Worm (Caenorhabditis elegans) whole organism, L1 larva: ENCODE data around the gene nlp-33.
A peak's percentile ranks its signal among the peaks of the same experiment; 100 is the strongest.

Experiments used
- C04F5.9 ChIP-seq: sonication (generic microtip); optimal IDR thresholded peaks from 2 replicates; lab custom pipeline; 2016; ENCODE audit warnings: missing genetic modification characterization, missing compliant biosample characterization
- C16A3.4 ChIP-seq: fragments of 150-350 bp; optimal IDR thresholded peaks from 2 replicates; lab custom pipeline; 2014; ENCODE audit warnings: missing biosample characterization, missing genetic modification characterization
- F16B12.6 ChIP-seq: fragments of 150-350 bp; optimal IDR thresholded peaks from 2 replicates; lab custom pipeline; 2014; ENCODE audit warnings: missing biosample characterization, missing genetic modification characterization
- aha-1 ChIP-seq: fragments of 150-350 bp; optimal IDR thresholded peaks from 2 replicates; lab custom pipeline; 2014; ENCODE audit warnings: missing biosample characterization, missing genetic modification characterization
- aly-2 ChIP-seq: fragments of 150-350 bp; optimal IDR thresholded peaks from 2 replicates; lab custom pipeline; 2014; ENCODE audit warnings: missing biosample characterization, missing genetic modification characterization
- ama-1 ChIP-seq: fragments of 150-350 bp; optimal IDR thresholded peaks from 2 replicates; lab custom pipeline; 2014
- ceh-63 ChIP-seq: fragments of 200-800 bp; sonication (Bioruptor generic); optimal IDR thresholded peaks from 2 replicates; lab custom pipeline; 2018; ENCODE audit warnings: mild to moderate bottlenecking, missing genetic modification characterization, missing compliant biosample characterization
- ceh-90 ChIP-seq: sonication (generic microtip); optimal IDR thresholded peaks from 2 replicates; lab custom pipeline; 2016; ENCODE audit warnings: missing genetic modification characterization, missing compliant biosample characterization
- ces-1 ChIP-seq: fragments of 150-350 bp; optimal IDR thresholded peaks from 2 replicates; lab custom pipeline; 2014; ENCODE audit warnings: missing biosample characterization, missing genetic modification reagents, missing genetic modification characterization
- dsc-1 ChIP-seq: sonication (generic microtip); optimal IDR thresholded peaks from 2 replicates; lab custom pipeline; 2016; ENCODE audit warnings: mild to moderate bottlenecking, missing genetic modification characterization, missing compliant biosample characterization
- efl-1 ChIP-seq, 4 experiments: fragments of 150-350 bp; optimal IDR thresholded peaks in 3 of 4; peaks in 1 of 4; 1 replicate in 1 of 4; 2 replicates in 3 of 4; lab custom pipeline; 2014; ENCODE audit warnings: missing biosample characterization in 2 of 4, missing genetic modification characterization in 2 of 4, missing genetic modification reagents in 2 of 4
- efl-3 ChIP-seq: fragments of 200-800 bp; sonication (Bioruptor generic); optimal IDR thresholded peaks from 2 replicates; lab custom pipeline; 2018; ENCODE audit warnings: mild to moderate bottlenecking, missing genetic modification characterization, missing compliant biosample characterization
- ets-5 ChIP-seq: fragments of 200-800 bp; sonication (Bioruptor generic); IDR thresholded peaks from 2 replicates; pipeline ENCODE4 v1.3.6; 2022; ENCODE audit warnings: missing genetic modification characterization, missing compliant biosample characterization
- fkh-10 ChIP-seq: sonication (generic microtip); optimal IDR thresholded peaks from 2 replicates; lab custom pipeline; 2017; ENCODE audit warnings: missing biosample characterization, missing genetic modification reagents, missing genetic modification characterization
- fkh-8 ChIP-seq: sonication (generic microtip); optimal IDR thresholded peaks from 2 replicates; lab custom pipeline; 2016; ENCODE audit warnings: mild to moderate bottlenecking, missing genetic modification characterization, missing compliant biosample characterization
- fos-1 ChIP-seq: fragments of 150-350 bp; optimal IDR thresholded peaks from 2 replicates; lab custom pipeline; 2014; ENCODE audit warnings: missing biosample characterization, missing genetic modification characterization
- grh-1 ChIP-seq: fragments of 200-800 bp; sonication (Bioruptor generic); IDR thresholded peaks from 2 replicates; pipeline ENCODE4 v1.3.6; 2022; ENCODE audit warnings: missing genetic modification reagents, missing genetic modification characterization, missing compliant biosample characterization
- isw-1 ChIP-seq: fragments of 200-800 bp; sonication (Bioruptor generic); IDR thresholded peaks from 2 replicates; pipeline ENCODE4 v1.3.6; 2022; ENCODE audit warnings: missing genetic modification characterization, missing compliant biosample characterization
- lin-14 ChIP-seq: fragments of 200-800 bp; sonication (Bioruptor generic); optimal IDR thresholded peaks from 2 replicates; lab custom pipeline; 2018; ENCODE audit warnings: mild to moderate bottlenecking, missing genetic modification characterization, moderate library complexity, missing compliant biosample characterization
- lin-15B ChIP-seq: fragments of 150-350 bp; sonication (generic microtip); optimal IDR thresholded peaks from 3 replicates; lab custom pipeline; 2014; ENCODE audit warnings: missing biosample characterization, missing genetic modification characterization
- lin-35 ChIP-seq, 2 experiments: fragments of 150-350 bp; optimal IDR thresholded peaks; 2 replicates each; lab custom pipeline; 2014; ENCODE audit warnings: missing biosample characterization in 2 of 2, missing genetic modification characterization in 2 of 2, missing genetic modification reagents in 2 of 2
- lin-39 ChIP-seq: fragments of 150-350 bp; optimal IDR thresholded peaks from 2 replicates; lab custom pipeline; 2014; ENCODE audit warnings: missing biosample characterization, missing genetic modification reagents, missing genetic modification characterization
- lir-3 ChIP-seq: sonication (generic microtip); optimal IDR thresholded peaks from 2 replicates; lab custom pipeline; 2016; ENCODE audit warnings: mild to moderate bottlenecking, missing genetic modification characterization, moderate library complexity, missing compliant biosample characterization; ENCODE audit not compliant: poor library complexity
- lsy-2 ChIP-seq, 2 experiments: fragments of 150-350 bp; optimal IDR thresholded peaks; 2 replicates each; lab custom pipeline; 2014; ENCODE audit warnings: missing biosample characterization in 2 of 2, missing genetic modification characterization in 2 of 2
- mab-9 ChIP-seq: fragments of 200-800 bp; sonication (Bioruptor generic); IDR thresholded peaks from 2 replicates; pipeline ENCODE4 v1.3.6; 2022; ENCODE audit warnings: missing genetic modification reagents, missing genetic modification characterization, missing compliant biosample characterization
- mef-2 ChIP-seq: fragments of 150-350 bp; optimal IDR thresholded peaks from 2 replicates; lab custom pipeline; 2014; ENCODE audit warnings: missing biosample characterization, missing genetic modification characterization
- nhr-12 ChIP-seq: sonication (generic microtip); optimal IDR thresholded peaks from 2 replicates; lab custom pipeline; 2017; ENCODE audit warnings: missing biosample characterization, missing genetic modification characterization
- nhr-20 ChIP-seq: sonication (generic microtip); optimal IDR thresholded peaks from 2 replicates; lab custom pipeline; 2016; ENCODE audit warnings: mild to moderate bottlenecking, missing genetic modification characterization, missing compliant biosample characterization
- nhr-71 ChIP-seq: sonication (generic microtip); optimal IDR thresholded peaks from 2 replicates; lab custom pipeline; 2016; ENCODE audit warnings: mild to moderate bottlenecking, missing genetic modification characterization, moderate library complexity, missing compliant biosample characterization
- nhr-77 ChIP-seq: fragments of 150-350 bp; optimal IDR thresholded peaks from 2 replicates; lab custom pipeline; 2014; ENCODE audit warnings: missing biosample characterization, missing genetic modification characterization
- pax-3 ChIP-seq: fragments of 200-800 bp; sonication (Bioruptor generic); optimal IDR thresholded peaks from 2 replicates; lab custom pipeline; 2018; ENCODE audit warnings: mild to moderate bottlenecking, missing genetic modification characterization, moderate library complexity, missing compliant biosample characterization
- pqm-1 ChIP-seq: sonication (generic microtip); optimal IDR thresholded peaks from 3 replicates; lab custom pipeline; 2017; ENCODE audit warnings: missing biosample characterization, missing genetic modification characterization
- rnt-1 ChIP-seq: sonication (generic microtip); optimal IDR thresholded peaks from 2 replicates; lab custom pipeline; 2016; ENCODE audit warnings: mild to moderate bottlenecking, missing genetic modification characterization, moderate library complexity, missing compliant biosample characterization
- skn-1 ChIP-seq: fragments of 150-350 bp; optimal IDR thresholded peaks from 2 replicates; lab custom pipeline; 2014; ENCODE audit warnings: missing biosample characterization, missing genetic modification characterization
- snpc-4 ChIP-seq: fragments of 150-350 bp; optimal IDR thresholded peaks from 2 replicates; lab custom pipeline; 2014; ENCODE audit warnings: missing biosample characterization, missing genetic modification characterization
- sox-4 ChIP-seq: sonication (generic microtip); optimal IDR thresholded peaks from 2 replicates; lab custom pipeline; 2016; ENCODE audit warnings: missing genetic modification characterization, missing compliant biosample characterization
- sptf-1 ChIP-seq: fragments of 150-350 bp; optimal IDR thresholded peaks from 2 replicates; lab custom pipeline; 2014; ENCODE audit warnings: missing biosample characterization, missing genetic modification characterization
- sup-37 ChIP-seq: fragments of 200-800 bp; sonication (Bioruptor generic); optimal IDR thresholded peaks from 2 replicates; lab custom pipeline; 2018; ENCODE audit warnings: mild to moderate bottlenecking, missing genetic modification characterization, missing compliant biosample characterization
- swsn-7 ChIP-seq: sonication (generic microtip); optimal IDR thresholded peaks from 2 replicates; lab custom pipeline; 2016; ENCODE audit warnings: missing genetic modification characterization, missing compliant biosample characterization
- tlp-1 ChIP-seq: fragments of 150-350 bp; optimal IDR thresholded peaks from 2 replicates; lab custom pipeline; 2014; ENCODE audit warnings: missing biosample characterization, missing genetic modification characterization
- unc-86 ChIP-seq: sonication (generic microtip); optimal IDR thresholded peaks from 2 replicates; lab custom pipeline; 2016; ENCODE audit warnings: missing genetic modification characterization, missing compliant biosample characterization
- xbp-1 ChIP-seq: sonication (generic microtip); optimal IDR thresholded peaks from 2 replicates; lab custom pipeline; 2016; ENCODE audit warnings: missing genetic modification characterization, missing compliant biosample characterization

The nlp-33 gene

DNA sequence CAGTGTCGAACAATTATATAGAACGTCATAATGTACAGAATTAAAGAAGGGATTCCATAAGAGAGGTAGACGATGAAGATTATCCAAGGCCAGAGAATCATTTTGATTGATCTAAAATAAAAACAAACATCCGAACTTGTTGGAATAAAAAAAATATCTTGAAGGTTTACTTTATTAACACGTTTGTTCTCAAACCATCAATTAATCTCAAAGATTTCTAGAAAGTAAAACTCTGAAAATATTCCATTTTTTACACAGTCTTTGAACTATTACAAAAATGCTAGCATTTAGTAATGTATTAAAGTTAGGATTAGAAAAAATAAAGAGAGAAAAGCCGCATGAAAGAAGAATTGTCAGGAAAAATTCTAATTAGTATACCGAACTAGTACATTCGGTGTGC lies 17.3 kb downstream of the nlp-33 start, which contains the start of gene srg-40:
TSS of gene srg-40 (minus strand) at position 101 of the 400 bp plus-strand sequence.
- TF ChIP-seq pqm-1 (tag; lab: Kevin White, UChicago) (no peak), lsy-2 (tag; optimal IDR thresholded peaks at IDR 0.05; lab: Kevin White, UChicago) (no peak), xbp-1 (tag; lab: Kevin White, UChicago) (no peak), sup-37 (GFP tag; lab: Kevin White, UChicago) (no peak), nhr-71 (tag; lab: Kevin White, UChicago) (no peak), mef-2 (no peak), snpc-4 (tag; lab: Kevin White, UChicago) (no peak), swsn-7 (tag; lab: Kevin White, UChicago) (no peak), fkh-8 (tag; lab: Kevin White, UChicago) (no peak), ces-1 (GFP tag; lab: Kevin White, UChicago) (no peak)

DNA sequence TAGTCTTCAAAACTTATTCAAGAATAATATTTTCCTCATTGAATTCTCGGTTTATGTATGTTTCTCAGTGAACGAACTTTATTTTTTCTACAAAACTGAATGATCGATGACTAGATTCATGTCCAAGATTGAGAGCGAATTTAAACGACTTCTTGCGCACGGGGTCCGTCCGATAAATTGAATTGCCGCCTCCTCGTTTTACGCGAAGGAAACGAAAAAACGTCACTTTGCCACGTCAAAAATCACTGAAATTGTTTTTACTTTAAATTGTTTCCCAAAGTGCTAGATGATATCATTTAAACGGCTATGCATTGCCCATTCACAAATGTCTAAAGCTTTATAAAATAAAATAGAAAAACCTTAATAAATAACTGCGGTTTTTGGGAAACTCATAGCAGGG lies 20.6 kb downstream of the nlp-33 start:
- TF ChIP-seq fkh-10 (GFP tag; lab: Kevin White, UChicago) (peak; percentile 79), aly-2 (tag; lab: Kevin White, UChicago) (no peak), dsc-1 (tag; lab: Kevin White, UChicago) (no peak)

DNA sequence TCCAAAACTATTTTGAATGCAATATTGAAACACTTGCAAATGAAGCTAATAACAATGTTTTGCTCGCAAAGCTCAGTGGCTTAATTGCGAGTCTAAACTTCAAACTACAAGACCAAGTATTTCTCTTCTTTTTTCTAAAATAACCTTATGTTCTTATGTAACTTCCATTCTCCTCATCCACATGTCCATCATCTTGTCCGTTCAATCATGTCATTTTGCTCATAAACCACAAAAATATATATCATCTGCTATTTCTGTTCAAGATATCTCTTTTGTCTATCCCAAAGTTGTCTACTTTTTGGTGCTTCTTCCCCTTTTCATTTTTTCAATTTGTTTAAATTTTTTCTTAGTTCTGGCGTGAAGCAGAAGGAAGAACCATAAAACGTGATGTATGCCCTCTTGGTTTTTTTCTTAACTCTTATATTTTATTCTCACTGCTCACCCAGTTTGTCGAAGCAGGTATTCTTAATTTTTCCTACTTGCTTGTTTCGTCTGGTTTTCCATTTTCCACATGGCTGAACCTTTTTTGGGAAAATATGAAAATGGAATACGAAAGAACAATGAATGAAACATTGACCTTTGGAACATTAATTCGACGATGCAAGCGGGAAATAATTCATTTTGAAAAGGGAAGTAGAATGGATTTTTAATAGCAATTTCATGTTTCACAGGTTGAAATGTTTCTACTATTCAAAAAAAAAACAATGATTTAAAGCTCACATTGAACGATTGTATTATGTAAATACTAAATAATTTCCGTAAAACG lies 23.6 kb downstream of the nlp-33 start:
- TF ChIP-seq mab-9 (no peak), sox-4 (tag; lab: Kevin White, UChicago) (no peak), grh-1 (GFP tag; lab: Robert Waterston, UW) (no peak), aha-1 (no peak), lin-35 (GFP tag; optimal IDR thresholded peaks at IDR 0.05; lab: Kevin White, UChicago) (no peak), efl-1 (optimal IDR thresholded peaks at IDR 0.05; lab: Kevin White, UChicago) (no peak), efl-1 (GFP tag; optimal IDR thresholded peaks at IDR 0.05 in 1 of 2; lab: Kevin White, UChicago) (no peak), ama-1 (lab: Kevin White, UChicago) (no peak), fos-1 (tag; lab: Kevin White, UChicago) (no peak), F16B12.6 (no peak), isw-1 (GFP tag; lab: Robert Waterston, UW) (no peak), C04F5.9 (tag; lab: Kevin White, UChicago) (no peak), nhr-71 (tag; lab: Kevin White, UChicago) (no peak), skn-1 (tag; lab: Kevin White, UChicago) (no peak), mef-2 (no peak), swsn-7 (tag; lab: Kevin White, UChicago) (no peak), snpc-4 (tag; lab: Kevin White, UChicago) (no peak), lin-15B (tag; lab: Kevin White, UChicago) (no peak)
- TF ChIP-seq, all 84 proteins: peak for 0

DNA sequence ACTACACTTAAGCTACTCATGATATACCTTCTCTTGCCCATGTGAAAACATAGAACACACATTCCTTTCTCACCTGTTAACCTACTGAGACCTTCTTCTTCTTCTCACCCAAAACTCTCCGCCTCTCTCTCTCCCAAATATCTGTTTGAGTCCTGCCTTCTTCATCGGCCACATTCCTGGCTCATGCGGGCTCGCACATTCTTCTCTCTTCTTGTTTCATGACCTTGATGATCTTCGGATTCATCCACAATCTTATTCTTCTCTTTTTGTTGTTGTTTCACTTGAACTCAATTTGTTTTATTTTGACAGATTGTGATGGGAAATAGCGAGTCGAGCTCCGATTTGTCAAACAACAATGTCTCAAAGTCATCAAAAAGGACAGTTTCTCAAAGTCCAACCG lies 24.8 kb downstream of the nlp-33 start, which contains the start of gene T19C4.5:
TSS of gene T19C4.5 (plus strand) at position 308 of the 400 bp plus-strand sequence.
- TF ChIP-seq sptf-1 (tag; lab: Kevin White, UChicago) = no peak
- no peak for TF ChIP-seq efl-3
- no peak for TF ChIP-seq lin-39 (tag; lab: Kevin White, UChicago)
- TF ChIP-seq fos-1 (tag; lab: Kevin White, UChicago) = no peak
- TF ChIP-seq ceh-63 (GFP tag; lab: Kevin White, UChicago) = no peak
- TF ChIP-seq fkh-10 (GFP tag; lab: Kevin White, UChicago) = peak; percentile 11
- no peak for TF ChIP-seq unc-86
- no peak for TF ChIP-seq efl-1 (optimal IDR thresholded peaks at IDR 0.05; lab: Kevin White, UChicago)
- peak in 1 of 2 experiments; percentile 92 for TF ChIP-seq efl-1 (GFP tag; optimal IDR thresholded peaks at IDR 0.05 in 1 of 2; lab: Kevin White, UChicago)
- peak; percentile 8 for TF ChIP-seq rnt-1 (tag; lab: Kevin White, UChicago)

DNA sequence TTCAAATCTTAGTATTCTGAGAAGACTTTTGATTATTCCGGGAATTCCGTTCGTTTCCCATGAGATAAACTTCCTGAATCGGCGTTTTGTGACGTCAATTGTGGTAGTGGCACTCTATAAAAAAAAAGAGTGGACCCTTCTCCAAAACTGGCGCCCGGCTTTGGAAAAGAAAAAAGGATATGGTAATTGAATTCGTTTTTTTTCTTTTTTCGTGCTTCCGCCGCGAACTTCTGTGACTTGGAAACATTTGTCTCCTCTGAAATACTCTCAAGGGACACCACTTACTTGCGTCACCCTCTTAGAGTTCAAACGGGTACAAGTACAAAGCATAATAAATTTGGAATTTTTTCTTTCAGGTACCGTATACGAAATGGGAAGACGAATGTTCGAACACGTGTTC lies 25.5 kb downstream of the nlp-33 start:
- TF ChIP-seq ets-5 (GFP tag; lab: Robert Waterston, UW) (no peak), nhr-20 (no peak), nhr-71 (tag; lab: Kevin White, UChicago) (peak; percentile 5), nhr-77 (no peak), isw-1 (GFP tag; lab: Robert Waterston, UW) (no peak), fkh-10 (GFP tag; lab: Kevin White, UChicago) (peak; percentile 54), tlp-1 (tag; lab: Kevin White, UChicago) (no peak), lir-3 (tag; lab: Kevin White, UChicago) (no peak), lin-14 (GFP tag; lab: Kevin White, UChicago) (peak; percentile 53), C16A3.4 (tag; lab: Kevin White, UChicago) (no peak), pax-3 (tag; lab: Kevin White, UChicago) (no peak), ceh-90 (tag; lab: Kevin White, UChicago) (no peak), nhr-12 (tag; lab: Kevin White, UChicago) (no peak)
